Worm (Caenorhabditis elegans): ENCODE data around the gene cyk-3.

Gene cyk-3

ce11 chrIII:6028432-6028831, 8.5 kb downstream of the cyk-3 start, which contains the start of gene tbx-7:
Gene tbx-7 (minus strand): TSS chrIII:6028532.
- TF ChIP-seq pag-3 (tag; optimal IDR thresholded peaks at IDR 0.05; ENCODE audit: borderline replicate concordance) (no peak), elt-4 (tag; optimal IDR thresholded peaks at IDR 0.05) (no peak), ceh-2 (tag; optimal IDR thresholded peaks at IDR 0.05) (no peak), ref-2 (tag; optimal IDR thresholded peaks at IDR 0.05) (no peak), odd-2 (tag; optimal IDR thresholded peaks at IDR 0.05) (no peak), pax-1 (tag; optimal IDR thresholded peaks at IDR 0.05) (no peak), dve-1 (tag; optimal IDR thresholded peaks at IDR 0.05) (no peak), hlh-30 (tag; optimal IDR thresholded peaks at IDR 0.05; ENCODE audit: insufficient read depth) (no peak), nhr-11 (tag; optimal IDR thresholded peaks at IDR 0.05) (no peak), ceh-31 (tag; optimal IDR thresholded peaks at IDR 0.05) (no peak), T23F11.4 (GFP tag; optimal IDR thresholded peaks at IDR 0.05) (no peak), ceh-48 (tag; optimal IDR thresholded peaks at IDR 0.05) (no peak), nfya-1 (tag; optimal IDR thresholded peaks at IDR 0.05) (no peak), syd-9 (tag; optimal IDR thresholded peaks at IDR 0.05) (no peak), ceh-9 (tag; optimal IDR thresholded peaks at IDR 0.05) (no peak)

ce11 chrIII:6030483-6030882, 10.5 kb downstream of the cyk-3 start, which contains the start of gene ZK328.6:
Gene ZK328.6 (minus strand): TSS chrIII:6030583.
- no peak for TF ChIP-seq che-1 (tag; optimal IDR thresholded peaks at IDR 0.05)
- TF ChIP-seq gmeb-2 (tag; optimal IDR thresholded peaks at IDR 0.05): no peak
- TF ChIP-seq T23F11.4 (GFP tag; optimal IDR thresholded peaks at IDR 0.05): no peak
- no peak for TF ChIP-seq dve-1 (tag; optimal IDR thresholded peaks at IDR 0.05)
- TF ChIP-seq pha-4 (tag; optimal IDR thresholded peaks at IDR 0.05): no peak
- no peak for TF ChIP-seq ceh-22 (tag; optimal IDR thresholded peaks at IDR 0.05)
- no peak for TF ChIP-seq sox-2 (GFP tag; IDR thresholded peaks at IDR 0.05)
- no peak for TF ChIP-seq ttx-3 (tag; optimal IDR thresholded peaks at IDR 0.05)

ce11 chrIII:6039370-6039769, 19.4 kb downstream of the cyk-3 start, which contains the start of gene ift-139:
Gene ift-139 (minus strand): TSS chrIII:6039470.
- TF ChIP-seq pat-9 (tag; optimal IDR thresholded peaks at IDR 0.05) (no peak), C08G9.2 (tag; optimal IDR thresholded peaks at IDR 0.05) (no peak), gmeb-2 (tag; optimal IDR thresholded peaks at IDR 0.05) (no peak), unc-55 (GFP tag; optimal IDR thresholded peaks at IDR 0.05) (no peak), ceh-45 (GFP tag; IDR thresholded peaks at IDR 0.05) (no peak)

ce11 chrIII:6046881-6047280, 26.9 kb downstream of the cyk-3 start, which contains the start of gene tbx-11:
Gene tbx-11 (minus strand): TSS chrIII:6046981.
- no peak for TF ChIP-seq ceh-45 (GFP tag; IDR thresholded peaks at IDR 0.05)
- TF ChIP-seq elt-2 (tag; optimal IDR thresholded peaks at IDR 0.05): peak; percentile 57

- TF ChIP-seq hlh-15 (tag; optimal IDR thresholded peaks at IDR 0.05) (no peak), ceh-45 (GFP tag; IDR thresholded peaks at IDR 0.05) (no peak), C38D4.7 (GFP tag; optimal IDR thresholded peaks at IDR 0.05) (no peak)
Measured at ce11 chrIII:6055706-6056105, 35.7 kb downstream of the cyk-3 start, which contains the start of gene F40H6.5. Gene F40H6.5 (minus strand): TSS chrIII:6055806.

ce11 chrIII:6056179-6056578, 36.2 kb downstream of the cyk-3 start:
- TF ChIP-seq ama-1 (optimal IDR thresholded peaks at IDR 0.05) (no peak), hlh-8 (tag; optimal IDR thresholded peaks at IDR 0.05) (no peak), ceh-2 (tag; optimal IDR thresholded peaks at IDR 0.05) (no peak), pax-1 (tag; optimal IDR thresholded peaks at IDR 0.05) (no peak), ceh-34 (tag; optimal IDR thresholded peaks at IDR 0.05) (no peak), tbx-2 (tag; optimal IDR thresholded peaks at IDR 0.05) (no peak), ceh-24 (tag; optimal IDR thresholded peaks at IDR 0.05) (no peak), elt-2 (tag; optimal IDR thresholded peaks at IDR 0.05) (no peak), elt-4 (tag; optimal IDR thresholded peaks at IDR 0.05) (no peak), unc-42 (tag; optimal IDR thresholded peaks at IDR 0.05) (no peak), zip-5 (tag; optimal IDR thresholded peaks at IDR 0.05) (no peak), hlh-30 (tag; optimal IDR thresholded peaks at IDR 0.05; ENCODE audit: insufficient read depth) (no peak), ztf-16 (tag; optimal IDR thresholded peaks at IDR 0.05) (no peak)

Data from whole organism, late embryonic.